Fruit fly (Drosophila melanogaster) whole organism, adult: ENCODE results near the gene abd-A.

ENCODE experiments used
- CG11617 ChIP-seq: fragments of 200-800 bp; sonication (Bioruptor generic); optimal IDR thresholded peaks from 2 replicates; lab custom pipeline; 2017; ENCODE audit warnings: mild to moderate bottlenecking, missing biosample characterization, missing genetic modification reagents, missing genetic modification characterization
- CG14711 ChIP-seq: fragments of 200-800 bp; sonication (Bioruptor generic); optimal IDR thresholded peaks from 2 replicates; lab custom pipeline; 2018; ENCODE audit warnings: missing biosample characterization, mild to moderate bottlenecking, missing genetic modification characterization, moderate library complexity
- CG1620 ChIP-seq: fragments of 200-800 bp; sonication (Bioruptor generic); optimal IDR thresholded peaks from 2 replicates; lab custom pipeline; 2016; ENCODE audit warnings: missing biosample characterization, missing genetic modification characterization
- CG33017 ChIP-seq: fragments of 200-800 bp; sonication (Bioruptor generic); optimal IDR thresholded peaks from 2 replicates; lab custom pipeline; 2018; ENCODE audit warnings: missing biosample characterization, mild to moderate bottlenecking, missing genetic modification characterization, moderate library complexity
- CG7045 ChIP-seq: fragments of 200-800 bp; sonication (Bioruptor generic); optimal IDR thresholded peaks from 2 replicates; lab custom pipeline; 2017; ENCODE audit warnings: missing biosample characterization, mild to moderate bottlenecking, missing genetic modification characterization
- Crg-1 ChIP-seq: fragments of 200-800 bp; sonication (Bioruptor generic); optimal IDR thresholded peaks from 2 replicates; lab custom pipeline; 2016; ENCODE audit warnings: missing biosample characterization, missing genetic modification characterization
- Mnt ChIP-seq: fragments of 200-800 bp; sonication (Bioruptor generic); optimal IDR thresholded peaks from 2 replicates; lab custom pipeline; 2016; ENCODE audit warnings: missing biosample characterization, mild to moderate bottlenecking, missing genetic modification characterization
- cic ChIP-seq: fragments of 200-800 bp; sonication (Bioruptor generic); optimal IDR thresholded peaks from 2 replicates; lab custom pipeline; 2017; ENCODE audit warnings: missing biosample characterization, mild to moderate bottlenecking, missing genetic modification characterization, moderate library complexity
- cnc ChIP-seq, 2 experiments: fragments of >200 bp; optimal IDR thresholded peaks; 2 replicates each; lab custom pipeline; 2017

- no peak for TF ChIP-seq CG11617 (GFP tag; lab: Kevin White, UChicago)
- no peak for TF ChIP-seq CG1620
- TF ChIP-seq CG33017 (tag; lab: Kevin White, UChicago), result no peak
- no peak for TF ChIP-seq Crg-1 (GFP tag; lab: Kevin White, UChicago)
- no peak for TF ChIP-seq Mnt
- TF ChIP-seq cnc (optimal IDR thresholded peaks at IDR 0.05; lab: Kevin White, UChicago), result no peak
- no peak for TF ChIP-seq CG14711
- TF ChIP-seq cic (GFP tag; lab: Kevin White, UChicago), result no peak
- no peak for TF ChIP-seq CG7045 (GFP tag; lab: Kevin White, UChicago)
Measured at dm6 chr3R:16826246-16826816, 3.5 kb downstream of the abd-A start.
